Worm (Caenorhabditis elegans): ENCODE results near the gene tomm-20.

tomm-20 gene

DNA sequence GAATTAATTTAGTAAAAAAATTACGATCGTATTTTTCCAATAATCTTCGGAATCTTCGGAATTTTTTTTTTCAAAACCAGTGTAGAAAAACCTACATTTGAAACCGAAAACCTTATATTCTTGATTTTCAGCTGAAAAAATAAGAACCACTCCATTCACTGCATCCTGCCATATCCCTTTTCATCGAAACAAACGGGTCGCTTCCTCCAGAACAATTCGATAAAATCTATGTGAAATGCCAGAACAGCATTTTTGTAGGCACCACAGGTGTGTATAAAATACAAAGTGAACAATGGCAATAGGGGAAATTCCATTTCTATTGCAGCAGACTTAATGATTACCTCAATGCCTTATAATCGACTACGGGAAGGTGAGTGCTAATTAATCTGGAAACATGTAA lies 34.0 kb upstream of the tomm-20 start, which contains the start of gene K01D12.1:
TSS of gene K01D12.1 (plus strand) at position 301 of the 400 bp plus-strand sequence.
- TF ChIP-seq nfyb-1 (GFP tag; IDR thresholded peaks at IDR 0.05) (no peak), tlf-1 (GFP tag; optimal IDR thresholded peaks at IDR 0.05) (no peak), unc-130 (GFP tag; optimal IDR thresholded peaks at IDR 0.05) (no peak), egl-44 (GFP tag; IDR thresholded peaks at IDR 0.05) (no peak), rpc-1 (optimal IDR thresholded peaks at IDR 0.05) (no peak), rpc-1 (tag; optimal IDR thresholded peaks at IDR 0.05) (no peak), F33H1.4 (GFP tag; IDR thresholded peaks at IDR 0.05) (no peak)

ce11 chrV:12374252-12374651 lies 31.0 kb upstream of the tomm-20 start, which contains the start of gene F23H12.10:
F23H12.10 (minus strand) TSS chrV:12374263.
- TF ChIP-seq attf-3 (GFP tag; conservative IDR thresholded peaks at IDR 0.05) = peak; percentile 55; the same call in 1 of the 2 replicates

ce11 chrV:12371386-12371785 lies 28.1 kb upstream of the tomm-20 start, which contains the start of gene F23H12.7:
F23H12.7 (plus strand) TSS chrV:12371686.
- no peak for TF ChIP-seq C06A6.2 (GFP tag; conservative IDR thresholded peaks at IDR 0.05)

DNA sequence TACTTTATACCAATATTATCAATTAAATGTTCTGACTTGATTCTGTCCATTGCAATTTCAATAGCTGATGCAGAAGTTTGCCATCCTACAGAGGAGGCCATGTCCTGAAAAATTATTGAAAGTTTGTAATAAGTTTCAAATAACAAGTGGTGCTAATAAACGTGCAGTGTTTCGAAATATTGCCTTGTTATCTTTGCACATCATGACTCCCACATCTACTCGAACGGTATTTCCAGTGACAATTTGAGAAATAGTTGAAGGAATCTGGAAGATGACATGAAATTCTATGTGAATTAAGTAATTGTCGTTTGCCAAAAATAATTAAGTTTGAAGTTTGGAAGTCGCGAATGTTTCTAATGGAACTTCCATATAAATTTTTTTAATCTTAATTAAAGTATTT lies 26.2 kb upstream of the tomm-20 start, which contains the start of gene gcy-13:
TSS of gene gcy-13 (minus strand) at position 101 of the 400 bp plus-strand sequence.
- no peak for TF ChIP-seq ccch-3 (GFP tag; optimal IDR thresholded peaks at IDR 0.05)
- TF ChIP-seq lin-35 (GFP tag; optimal IDR thresholded peaks at IDR 0.05) = no peak
- TF ChIP-seq ceh-79 (tag; optimal IDR thresholded peaks at IDR 0.05) = no peak
- no peak for TF ChIP-seq T26A5.8 (tag; optimal IDR thresholded peaks at IDR 0.05)
- TF ChIP-seq ZK185.1 (tag; optimal IDR thresholded peaks at IDR 0.05; ENCODE audit: poor library complexity, severe bottlenecking) = no peak
- no peak for TF ChIP-seq C17E4.6 (GFP tag; IDR thresholded peaks at IDR 0.05)
- no peak for TF ChIP-seq mxl-1 (tag; optimal IDR thresholded peaks at IDR 0.05)
- TF ChIP-seq rpc-1 (optimal IDR thresholded peaks at IDR 0.05) = no peak
- TF ChIP-seq rpc-1 (tag; optimal IDR thresholded peaks at IDR 0.05) = no peak
- no peak for TF ChIP-seq let-526 (GFP tag; IDR thresholded peaks at IDR 0.05)
- no peak for TF ChIP-seq nhr-90 (tag; optimal IDR thresholded peaks at IDR 0.05)
- no peak for TF ChIP-seq xnd-1 (tag; optimal IDR thresholded peaks at IDR 0.05)
- TF ChIP-seq Y56A3A.18 (GFP tag; IDR thresholded peaks at IDR 0.05) = no peak
- TF ChIP-seq die-1 (tag; optimal IDR thresholded peaks at IDR 0.05) = no peak
- TF ChIP-seq F55B11.4 (tag; optimal IDR thresholded peaks at IDR 0.05; ENCODE audit: borderline replicate concordance, insufficient read depth) = no peak

DNA sequence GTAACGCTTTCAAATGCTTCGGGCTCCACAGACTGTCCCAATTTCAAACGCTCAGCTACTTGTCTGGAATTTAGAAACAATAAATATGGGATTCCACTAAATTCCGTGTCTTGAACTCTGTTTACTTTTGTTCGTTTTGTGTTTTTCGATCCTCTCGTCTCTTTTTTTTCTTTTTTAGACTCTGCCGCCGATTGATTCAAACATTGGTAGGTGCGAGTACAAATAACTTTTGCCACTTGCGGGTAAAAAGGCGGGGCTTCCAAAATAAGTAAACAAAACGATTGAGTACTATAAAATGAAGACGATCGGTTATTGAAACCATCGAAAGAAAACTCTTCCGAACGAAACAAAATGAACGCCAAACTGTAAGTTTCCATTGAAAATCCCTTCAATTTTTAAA lies 21.8 kb upstream of the tomm-20 start, which contains the start of gene fipr-2:
TSS of gene fipr-2 (plus strand) at position 245 of the 400 bp plus-strand sequence.
- TF ChIP-seq die-1 (tag; optimal IDR thresholded peaks at IDR 0.05) (no peak), akir-1 (GFP tag; optimal IDR thresholded peaks at IDR 0.05) (no peak), unc-130 (GFP tag; optimal IDR thresholded peaks at IDR 0.05) (no peak), B0035.1 (tag; optimal IDR thresholded peaks at IDR 0.05) (no peak), gei-17 (GFP tag; optimal IDR thresholded peaks at IDR 0.05) (no peak), dox-1 (GFP tag; IDR thresholded peaks at IDR 0.05) (no peak), ekl-4 (GFP tag; IDR thresholded peaks at IDR 0.05) (no peak), T26A5.8 (tag; optimal IDR thresholded peaks at IDR 0.05) (no peak), him-1 (tag; optimal IDR thresholded peaks at IDR 0.05) (no peak)

ce11 chrV:12361644-12362043 lies 18.4 kb upstream of the tomm-20 start, which contains the start of gene fipr-1:
fipr-1 (minus strand) TSS chrV:12361744.
- TF ChIP-seq hmg-20 (GFP tag; IDR thresholded peaks at IDR 0.05) = no peak
- no peak for TF ChIP-seq lir-1 (GFP tag; conservative IDR thresholded peaks at IDR 0.05)
- no peak for TF ChIP-seq nhr-27 (tag; optimal IDR thresholded peaks at IDR 0.05)
- TF ChIP-seq Y79H2A.3 (GFP tag; conservative IDR thresholded peaks at IDR 0.05) = no peak
